Worm (Caenorhabditis elegans) whole organism, L3 larva: Measurements from ENCODE around the gene F10D7.3.

Experiments
- ama-1 ChIP-seq: fragments of 150-350 bp; optimal IDR thresholded peaks from 2 replicates; lab custom pipeline; 2018
- ceh-28 ChIP-seq: fragments of 150-350 bp; optimal IDR thresholded peaks from 2 replicates; lab custom pipeline; 2014; ENCODE audit warnings: missing biosample characterization, missing genetic modification reagents, missing genetic modification characterization
- daf-12 ChIP-seq: fragments of 150-350 bp; optimal IDR thresholded peaks from 2 replicates; lab custom pipeline; 2014; ENCODE audit warnings: missing biosample characterization, missing genetic modification reagents, missing genetic modification characterization
- egl-27 ChIP-seq: sonication (generic microtip); optimal IDR thresholded peaks from 4 replicates; lab custom pipeline; 2017; ENCODE audit warnings: missing biosample characterization, missing genetic modification reagents, missing genetic modification characterization
- elt-2 ChIP-seq: sonication (generic microtip); optimal IDR thresholded peaks from 2 replicates; lab custom pipeline; 2016; ENCODE audit warnings: missing genetic modification reagents, mild to moderate bottlenecking, missing genetic modification characterization, missing compliant biosample characterization
- fkh-10 ChIP-seq: sonication (generic microtip); optimal IDR thresholded peaks from 2 replicates; lab custom pipeline; 2017; ENCODE audit warnings: missing biosample characterization, missing genetic modification reagents, missing genetic modification characterization
- nhr-67 ChIP-seq: fragments of 150-350 bp; optimal IDR thresholded peaks from 2 replicates; lab custom pipeline; 2014; ENCODE audit warnings: missing biosample characterization, missing genetic modification characterization
- nhr-76 ChIP-seq: fragments of 150-350 bp; sonication (generic microtip); optimal IDR thresholded peaks from 5 replicates; lab custom pipeline; 2014; ENCODE audit warnings: missing biosample characterization, missing genetic modification characterization
- nhr-77 ChIP-seq: fragments of 150-350 bp; optimal IDR thresholded peaks from 2 replicates; lab custom pipeline; 2014; ENCODE audit warnings: missing biosample characterization, missing genetic modification characterization
- pha-4 ChIP-seq: fragments of 150-350 bp; optimal IDR thresholded peaks from 2 replicates; lab custom pipeline; 2014; ENCODE audit warnings: missing biosample characterization, missing genetic modification reagents, missing genetic modification characterization
- snpc-4 ChIP-seq: fragments of 150-350 bp; optimal IDR thresholded peaks from 2 replicates; lab custom pipeline; 2014; ENCODE audit warnings: missing biosample characterization, missing genetic modification characterization
- unc-39 ChIP-seq: sonication (generic microtip); optimal IDR thresholded peaks from 4 replicates; lab custom pipeline; 2017; ENCODE audit warnings: missing biosample characterization, missing genetic modification characterization
- unc-62 ChIP-seq: fragments of 150-350 bp; sonication (generic microtip); optimal IDR thresholded peaks from 4 replicates; lab custom pipeline; 2014; ENCODE audit warnings: missing biosample characterization, missing genetic modification reagents, missing genetic modification characterization

F10D7.3 gene

ce11 chrX:17330574-17330973, 43.9 kb downstream of the F10D7.3 start:
- TF ChIP-seq unc-39 (tag; lab: Kevin White, UChicago) (no peak), ama-1 (lab: Kevin White, UChicago) (no peak), snpc-4 (no peak), egl-27 (no peak), pha-4 (tag; lab: Kevin White, UChicago) (peak; percentile 49), nhr-67 (tag; lab: Kevin White, UChicago) (no peak), daf-12 (tag; lab: Kevin White, UChicago) (no peak)

ce11 chrX:17329075-17329474, 45.4 kb downstream of the F10D7.3 start:
- no peak for TF ChIP-seq unc-62 (GFP tag; lab: Kevin White, UChicago)
- no peak for TF ChIP-seq egl-27
- peak; percentile 24 for TF ChIP-seq elt-2 (tag; lab: Kevin White, UChicago)

DNA sequence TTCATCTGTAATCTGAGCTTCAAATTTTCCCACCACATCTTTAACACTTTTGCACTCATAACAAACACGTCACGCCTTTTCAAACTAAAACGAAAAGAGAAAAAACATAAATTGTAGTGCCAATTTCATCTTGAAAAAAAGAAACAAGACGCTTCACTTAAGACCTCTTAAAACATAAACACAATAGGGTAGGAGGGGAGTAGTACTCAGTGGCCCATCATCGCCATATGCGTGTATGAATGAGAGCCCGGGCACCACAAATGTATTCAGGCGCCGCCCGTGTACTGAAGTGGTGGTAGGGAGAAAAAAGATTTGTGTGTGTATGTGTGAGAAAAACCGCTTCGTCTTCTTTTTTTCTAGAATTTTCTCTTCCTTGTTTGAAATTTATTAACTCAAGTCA, 47.2 kb downstream of the F10D7.3 start:
- peak; percentile 10 for TF ChIP-seq fkh-10 (GFP tag; lab: Kevin White, UChicago)
- no peak for TF ChIP-seq nhr-76 (tag; lab: Kevin White, UChicago)

- TF ChIP-seq ama-1 (lab: Kevin White, UChicago) (no peak), ceh-28 (tag; lab: Kevin White, UChicago) (no peak), nhr-77 (no peak)
Measured at ce11 chrX:17324954-17325353, 49.5 kb downstream of the F10D7.3 start.
